Worm (Caenorhabditis elegans): ENCODE measurements around the gene F25E5.16.

- TF ChIP-seq hrde-1 (tag; optimal IDR thresholded peaks at IDR 0.05; ENCODE audit: borderline replicate concordance) = no peak
- no peak for TF ChIP-seq sea-2 (GFP tag; IDR thresholded peaks at IDR 0.05)
- no peak for TF ChIP-seq F37B4.10 (GFP tag; IDR thresholded peaks at IDR 0.05)
- TF ChIP-seq pha-4 (tag; optimal IDR thresholded peaks at IDR 0.05) = no peak
- TF ChIP-seq B0035.1 (tag; optimal IDR thresholded peaks at IDR 0.05) = no peak
- TF ChIP-seq chd-7 (tag; optimal IDR thresholded peaks at IDR 0.05) = no peak
- TF ChIP-seq nfya-2 (GFP tag; IDR thresholded peaks at IDR 0.05) = no peak
- no peak for TF ChIP-seq snpc-4 (GFP tag; optimal IDR thresholded peaks at IDR 0.05)
- TF ChIP-seq snpc-4 (tag; optimal IDR thresholded peaks at IDR 0.05) = no peak
- no peak for TF ChIP-seq Y95B8A.8 (GFP tag; IDR thresholded peaks at IDR 0.05)
- TF ChIP-seq gei-17 (GFP tag; optimal IDR thresholded peaks at IDR 0.05) = no peak
- TF ChIP-seq bed-2 (GFP tag; IDR thresholded peaks at IDR 0.05) = no peak
- no peak for TF ChIP-seq attf-5 (GFP tag; optimal IDR thresholded peaks at IDR 0.05)
- TF ChIP-seq lin-26 (GFP tag; IDR thresholded peaks at IDR 0.05) = no peak
Measured at ce11 chrV:7437985-7438384, at the start of gene F25E5.16.
